Worm (Caenorhabditis elegans): ENCODE data around the gene R11E3.19.

Gene R11E3.19

DNA sequence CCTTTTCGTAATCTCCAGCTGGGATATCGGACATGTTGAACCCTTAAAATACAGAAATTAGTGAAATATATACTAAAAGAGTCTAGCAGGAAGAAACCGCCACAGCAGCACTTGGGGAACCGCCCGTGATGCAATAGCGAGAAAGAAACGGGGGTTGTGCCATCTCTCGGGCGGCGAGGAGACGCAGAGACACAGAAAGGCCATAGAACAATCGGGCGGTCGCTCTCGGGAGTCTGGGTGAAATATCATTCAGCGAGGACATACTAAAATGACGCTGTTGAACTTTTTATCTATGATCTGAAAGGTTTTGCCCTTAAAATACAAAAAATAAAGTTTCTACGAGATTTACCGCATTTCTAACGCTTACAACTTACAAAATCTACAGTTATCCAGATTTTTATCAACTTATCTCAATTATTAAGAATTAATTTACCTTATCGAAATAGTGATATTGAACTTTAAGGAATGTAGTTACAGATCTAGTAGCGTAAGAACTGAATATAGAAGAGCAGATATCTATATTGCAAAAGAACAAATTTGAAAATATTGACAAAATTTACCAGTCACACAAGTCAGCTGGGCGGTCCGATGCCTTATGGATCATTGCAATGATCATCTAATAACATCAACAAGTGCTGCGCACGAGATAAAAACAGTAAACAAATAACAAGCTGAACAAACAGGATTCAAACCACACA lies 27.3 kb downstream of the R11E3.19 start, which contains the start of gene cyc-2.1 (continued):
- peak; percentile 76; the same call in 1 of the 2 replicates for TF ChIP-seq aptf-3 (GFP tag; IDR thresholded peaks at IDR 0.05)
- no peak for TF ChIP-seq him-1 (tag; optimal IDR thresholded peaks at IDR 0.05)
- no peak for TF ChIP-seq ama-1 (optimal IDR thresholded peaks at IDR 0.05)
- peak; percentile 34 to 66 for TF ChIP-seq ama-1 (GFP tag; optimal IDR thresholded peaks at IDR 0.05)
- peak; percentile 52 for TF ChIP-seq pbrm-1 (GFP tag; IDR thresholded peaks at IDR 0.05)
- no peak for TF ChIP-seq nhr-90 (tag; optimal IDR thresholded peaks at IDR 0.05)
- TF ChIP-seq let-526 (GFP tag; IDR thresholded peaks at IDR 0.05) = no peak
- TF ChIP-seq lin-40 (tag; optimal IDR thresholded peaks at IDR 0.05) = peak; percentile 47
- no peak for TF ChIP-seq somi-1 (GFP tag; optimal IDR thresholded peaks at IDR 0.05)
- peak; percentile 71 for TF ChIP-seq F23B12.7 (tag; optimal IDR thresholded peaks at IDR 0.05; ENCODE audit: insufficient read depth)
- no peak for TF ChIP-seq zim-3 (tag; optimal IDR thresholded peaks at IDR 0.05)
- TF ChIP-seq sdz-38 (tag; optimal IDR thresholded peaks at IDR 0.05) = no peak
- no peak for TF ChIP-seq Y79H2A.3 (GFP tag; conservative IDR thresholded peaks at IDR 0.05)
- TF ChIP-seq aptf-2 (GFP tag; conservative IDR thresholded peaks at IDR 0.05) = no peak
- TF ChIP-seq lin-26 (GFP tag; IDR thresholded peaks at IDR 0.05) = peak; percentile 66
- no peak for TF ChIP-seq F55B11.4 (tag; optimal IDR thresholded peaks at IDR 0.05; ENCODE audit: borderline replicate concordance, insufficient read depth)
- TF ChIP-seq ztf-22 (GFP tag; optimal IDR thresholded peaks at IDR 0.05) = no peak
- no peak for TF ChIP-seq mxl-1 (tag; optimal IDR thresholded peaks at IDR 0.05)
- TF ChIP-seq madf-8 (GFP tag; conservative IDR thresholded peaks at IDR 0.05) = no peak
- TF ChIP-seq ekl-4 (GFP tag; IDR thresholded peaks at IDR 0.05) = peak; percentile 79; the same call in 1 of the 2 replicates
- TF ChIP-seq tbp1 (GFP tag; optimal IDR thresholded peaks at IDR 0.05) = peak; percentile 59
- peak; percentile 93 for TF ChIP-seq zfh-2 (GFP tag; conservative IDR thresholded peaks at IDR 0.05)
- TF ChIP-seq hlh-12 (tag; optimal IDR thresholded peaks at IDR 0.05) = no peak
- TF ChIP-seq ets-4 (GFP tag; optimal IDR thresholded peaks at IDR 0.05) = no peak
- TF ChIP-seq hmg-1.2 (GFP tag; IDR thresholded peaks at IDR 0.05) = peak; percentile 69
- peak; percentile 6 for TF ChIP-seq mes-4 (tag; optimal IDR thresholded peaks at IDR 0.05)
- peak; percentile 94 for TF ChIP-seq hrde-1 (tag; optimal IDR thresholded peaks at IDR 0.05; ENCODE audit: borderline replicate concordance)
- TF ChIP-seq Y56A3A.18 (GFP tag; IDR thresholded peaks at IDR 0.05) = peak; percentile 47; the same call in 1 of the 2 replicates
- TF ChIP-seq B0035.1 (tag; optimal IDR thresholded peaks at IDR 0.05) = no peak
- peak in 1 of 3 experiments; percentile 51 for TF ChIP-seq lin-35 (GFP tag; optimal IDR thresholded peaks at IDR 0.05)
- TF ChIP-seq ceh-27 (GFP tag; optimal IDR thresholded peaks at IDR 0.05) = peak; percentile 20
- TF ChIP-seq D2030.7 (GFP tag; IDR thresholded peaks at IDR 0.05) = no peak
- TF ChIP-seq gei-17 (GFP tag; optimal IDR thresholded peaks at IDR 0.05) = no peak
- TF ChIP-seq hsf-1 (GFP tag; IDR thresholded peaks at IDR 0.05) = peak; percentile 83
- TF ChIP-seq attf-3 (GFP tag; conservative IDR thresholded peaks at IDR 0.05) = no peak
- 0 out of 2 replicates have a peak, but pooled peaks have one; percentile 19 for TF ChIP-seq nfya-2 (GFP tag; IDR thresholded peaks at IDR 0.05)
- no peak for TF ChIP-seq ztf-28 (GFP tag; IDR thresholded peaks at IDR 0.05)
- no peak for TF ChIP-seq sptf-2 (GFP tag; optimal IDR thresholded peaks at IDR 0.05)
- no peak for TF ChIP-seq ztf-3 (GFP tag; optimal IDR thresholded peaks at IDR 0.05)
- TF ChIP-seq lag-1 (GFP tag; IDR thresholded peaks at IDR 0.05) = no peak
- no peak for TF ChIP-seq bed-2 (GFP tag; IDR thresholded peaks at IDR 0.05)
- peak; percentile 57 for TF ChIP-seq xnd-1 (tag; optimal IDR thresholded peaks at IDR 0.05)
- TF ChIP-seq nhr-80 (tag; optimal IDR thresholded peaks at IDR 0.05) = peak; percentile 91
- TF ChIP-seq K12H6.12 (tag; optimal IDR thresholded peaks at IDR 0.05) = peak; percentile 45
- no peak for TF ChIP-seq nhr-179 (tag; optimal IDR thresholded peaks at IDR 0.05)
- TF ChIP-seq unc-62 (GFP tag; optimal IDR thresholded peaks at IDR 0.05) = no peak
- peak; percentile 92 for TF ChIP-seq attf-5 (GFP tag; optimal IDR thresholded peaks at IDR 0.05)
- peak; percentile 74 for TF ChIP-seq dox-1 (GFP tag; IDR thresholded peaks at IDR 0.05)
